Worm (Caenorhabditis elegans) whole organism, L2 larva: ENCODE measurements around the gene K02C4.5.
A peak's percentile ranks its signal among the peaks of the same experiment; 100 is the strongest.

Experiments
- C34F6.9 ChIP-seq: fragments of 150-350 bp; optimal IDR thresholded peaks from 2 replicates; lab custom pipeline; 2014; ENCODE audit warnings: missing biosample characterization, missing genetic modification characterization
- F13H6.1 ChIP-seq: sonication (generic microtip); optimal IDR thresholded peaks from 2 replicates; lab custom pipeline; 2016; ENCODE audit warnings: missing genetic modification characterization, missing compliant biosample characterization
- R02D3.7 ChIP-seq: fragments of 150-350 bp; optimal IDR thresholded peaks from 2 replicates; lab custom pipeline; 2014; ENCODE audit warnings: missing biosample characterization, missing genetic modification characterization
- Y55F3AM.14 ChIP-seq: fragments of 200-800 bp; sonication (Bioruptor generic); optimal IDR thresholded peaks from 2 replicates; lab custom pipeline; 2018; ENCODE audit warnings: mild to moderate bottlenecking, missing genetic modification characterization, missing compliant biosample characterization
- alr-1 ChIP-seq: fragments of 150-350 bp; optimal IDR thresholded peaks from 2 replicates; lab custom pipeline; 2014; ENCODE audit warnings: missing biosample characterization, missing genetic modification characterization
- aly-2 ChIP-seq: fragments of 150-350 bp; optimal IDR thresholded peaks from 2 replicates; lab custom pipeline; 2014; ENCODE audit warnings: missing biosample characterization, missing genetic modification characterization
- ama-1 ChIP-seq: fragments of 150-350 bp; optimal IDR thresholded peaks from 2 replicates; lab custom pipeline; 2018; ENCODE audit warnings: inconsistent platforms
- blmp-1 ChIP-seq: sonication (generic microtip); optimal IDR thresholded peaks from 2 replicates; lab custom pipeline; 2017; ENCODE audit warnings: missing genetic modification characterization, mild to moderate bottlenecking, missing compliant biosample characterization, antibody characterized with exemption, moderate library complexity; ENCODE audit not compliant: insufficient read depth
- ceh-16 ChIP-seq: fragments of 150-350 bp; optimal IDR thresholded peaks from 2 replicates; lab custom pipeline; 2014; ENCODE audit warnings: missing biosample characterization, missing genetic modification characterization
- ceh-82 ChIP-seq: fragments of 150-350 bp; optimal IDR thresholded peaks from 2 replicates; lab custom pipeline; 2014; ENCODE audit warnings: missing biosample characterization, missing genetic modification characterization
- crh-2 ChIP-seq: sonication (generic microtip); optimal IDR thresholded peaks from 2 replicates; lab custom pipeline; 2017; ENCODE audit warnings: missing biosample characterization, missing genetic modification characterization
- egl-27 ChIP-seq: sonication (generic microtip); optimal IDR thresholded peaks from 3 replicates; lab custom pipeline; 2017; ENCODE audit warnings: missing biosample characterization, missing genetic modification reagents, missing genetic modification characterization
- elt-1 ChIP-seq: fragments of 150-350 bp; optimal IDR thresholded peaks from 2 replicates; lab custom pipeline; 2014; ENCODE audit warnings: missing biosample characterization, missing genetic modification characterization
- fos-1 ChIP-seq: fragments of 150-350 bp; optimal IDR thresholded peaks from 2 replicates; lab custom pipeline; 2014; ENCODE audit warnings: missing biosample characterization, missing genetic modification characterization
- lin-11 ChIP-seq: fragments of 150-350 bp; sonication (generic microtip); optimal IDR thresholded peaks from 2 replicates; lab custom pipeline; 2014; ENCODE audit warnings: missing biosample characterization, missing genetic modification characterization, inconsistent platforms, mixed read lengths
- lin-13 ChIP-seq: fragments of 150-350 bp; optimal IDR thresholded peaks from 2 replicates; lab custom pipeline; 2014; ENCODE audit warnings: missing biosample characterization, missing genetic modification reagents, missing genetic modification characterization
- lsy-2 ChIP-seq, 2 experiments: fragments of 150-350 bp in 1 of 2; sonication (generic microtip) in 1 of 2; optimal IDR thresholded peaks; 2 replicates each; lab custom pipeline; 2014 to 2017; ENCODE audit warnings: missing biosample characterization in 2 of 2, missing genetic modification characterization in 2 of 2
- mab-5 ChIP-seq: fragments of 150-350 bp; optimal IDR thresholded peaks from 2 replicates; lab custom pipeline; 2014; ENCODE audit warnings: missing biosample characterization, missing genetic modification characterization
- mbf-1 ChIP-seq: sonication (generic microtip); optimal IDR thresholded peaks from 2 replicates; lab custom pipeline; 2017; ENCODE audit warnings: missing biosample characterization, missing genetic modification characterization
- mdl-1 ChIP-seq, 2 experiments: fragments of 150-350 bp in 1 of 2; sonication (generic microtip) in 1 of 2; optimal IDR thresholded peaks; 2 replicates each; lab custom pipeline; 2017; ENCODE audit warnings: missing biosample characterization in 2 of 2, missing genetic modification characterization in 2 of 2
- nhr-10 ChIP-seq: sonication (generic microtip); optimal IDR thresholded peaks from 2 replicates; lab custom pipeline; 2017; ENCODE audit warnings: missing biosample characterization, missing genetic modification characterization
- nhr-11 ChIP-seq: fragments of 150-350 bp; optimal IDR thresholded peaks from 2 replicates; lab custom pipeline; 2014; ENCODE audit warnings: missing biosample characterization, missing genetic modification characterization
- nhr-129 ChIP-seq: fragments of 150-350 bp; optimal IDR thresholded peaks from 2 replicates; lab custom pipeline; 2014; ENCODE audit warnings: missing biosample characterization, missing genetic modification characterization
- nhr-21 ChIP-seq: fragments of 150-350 bp; optimal IDR thresholded peaks from 2 replicates; lab custom pipeline; 2014; ENCODE audit warnings: missing biosample characterization, missing genetic modification characterization
- nhr-23 ChIP-seq: fragments of 150-350 bp; optimal IDR thresholded peaks from 2 replicates; lab custom pipeline; 2014; ENCODE audit warnings: missing biosample characterization, missing genetic modification reagents, missing genetic modification characterization
- nhr-237 ChIP-seq: fragments of 150-350 bp; optimal IDR thresholded peaks from 2 replicates; lab custom pipeline; 2014; ENCODE audit warnings: missing biosample characterization, missing genetic modification characterization
- nhr-25 ChIP-seq: fragments of 150-350 bp; sonication (generic microtip); optimal IDR thresholded peaks from 3 replicates; lab custom pipeline; 2014; ENCODE audit warnings: missing biosample characterization, missing genetic modification characterization
- nhr-6 ChIP-seq: fragments of 150-350 bp; optimal IDR thresholded peaks from 2 replicates; lab custom pipeline; 2014; ENCODE audit warnings: missing biosample characterization, missing genetic modification characterization
- nhr-77 ChIP-seq: fragments of 150-350 bp; optimal IDR thresholded peaks from 2 replicates; lab custom pipeline; 2014; ENCODE audit warnings: missing biosample characterization, missing genetic modification characterization
- peb-1 ChIP-seq: fragments of 150-350 bp; optimal IDR thresholded peaks from 2 replicates; lab custom pipeline; 2014; ENCODE audit warnings: missing biosample characterization, missing genetic modification characterization
- sem-4 ChIP-seq: fragments of 150-350 bp; optimal IDR thresholded peaks from 2 replicates; lab custom pipeline; 2014; ENCODE audit warnings: missing biosample characterization, missing genetic modification reagents, missing genetic modification characterization
- skn-1 ChIP-seq: sonication (generic microtip); optimal IDR thresholded peaks from 2 replicates; lab custom pipeline; 2017; ENCODE audit warnings: missing biosample characterization, missing genetic modification characterization
- sma-3 ChIP-seq: sonication (generic microtip); optimal IDR thresholded peaks from 2 replicates; lab custom pipeline; 2016; ENCODE audit warnings: missing genetic modification reagents, missing genetic modification characterization, missing compliant biosample characterization
- sma-9 ChIP-seq, 2 experiments: fragments of 150-350 bp in 1 of 2; sonication (generic microtip) in 1 of 2; optimal IDR thresholded peaks; 2 replicates each; lab custom pipeline; 2014 to 2016; ENCODE audit warnings: missing genetic modification characterization in 2 of 2, mild to moderate bottlenecking in 1 of 2, missing biosample characterization in 1 of 2, missing compliant biosample characterization in 1 of 2, missing genetic modification reagents in 1 of 2, moderate library complexity in 1 of 2
- snpc-4 ChIP-seq: fragments of 150-350 bp; optimal IDR thresholded peaks from 2 replicates; lab custom pipeline; 2014; ENCODE audit warnings: missing biosample characterization, missing genetic modification characterization
- unc-39 ChIP-seq: fragments of 150-350 bp; optimal IDR thresholded peaks from 2 replicates; lab custom pipeline; 2014; ENCODE audit warnings: missing biosample characterization, missing genetic modification characterization
- unc-55 ChIP-seq: fragments of 150-350 bp; sonication (generic microtip); optimal IDR thresholded peaks from 3 replicates; lab custom pipeline; 2014; ENCODE audit warnings: missing biosample characterization, missing genetic modification reagents, missing genetic modification characterization
- zag-1 ChIP-seq: fragments of 150-350 bp; optimal IDR thresholded peaks from 2 replicates; lab custom pipeline; 2014; ENCODE audit warnings: missing biosample characterization, missing genetic modification characterization
- ztf-11 ChIP-seq: sonication (generic microtip); optimal IDR thresholded peaks from 2 replicates; lab custom pipeline; 2017; ENCODE audit warnings: missing biosample characterization, missing genetic modification characterization
- ztf-4 ChIP-seq: fragments of 150-350 bp; optimal IDR thresholded peaks from 2 replicates; lab custom pipeline; 2014; ENCODE audit warnings: missing biosample characterization, missing genetic modification characterization

Gene K02C4.5

ce11 chrII:8125439-8125838 is 47.2 kb downstream of the K02C4.5 start:
- TF ChIP-seq nhr-23 (tag; lab: Kevin White, UChicago) (no peak), Y55F3AM.14 (GFP tag; lab: Kevin White, UChicago) (no peak), ama-1 (no peak), blmp-1 (tag; lab: Kevin White, UChicago) (peak; percentile 2), lsy-2 (tag; optimal IDR thresholded peaks at IDR 0.05; lab: Kevin White, UChicago) (no peak), nhr-77 (tag; lab: Kevin White, UChicago) (no peak), aly-2 (tag; lab: Kevin White, UChicago) (no peak), unc-55 (GFP tag; lab: Kevin White, UChicago) (no peak), peb-1 (no peak), snpc-4 (tag; lab: Kevin White, UChicago) (no peak), nhr-129 (tag; lab: Kevin White, UChicago) (peak; percentile 1), ztf-4 (tag; lab: Kevin White, UChicago) (no peak), unc-39 (tag; lab: Kevin White, UChicago) (no peak), nhr-10 (tag; lab: Kevin White, UChicago) (no peak), skn-1 (tag; lab: Kevin White, UChicago) (no peak), sma-9 (GFP tag; optimal IDR thresholded peaks at IDR 0.05; lab: Kevin White, UChicago) (peak; percentile 8), sma-9 (tag; optimal IDR thresholded peaks at IDR 0.05; lab: Kevin White, UChicago) (no peak), mbf-1 (no peak), fos-1 (tag; lab: Kevin White, UChicago) (no peak), nhr-21 (tag; lab: Kevin White, UChicago) (no peak)

- TF ChIP-seq lin-11 (tag; lab: Kevin White, UChicago) (peak; percentile 26), mab-5 (tag; lab: Kevin White, UChicago) (peak; percentile 28), sem-4 (peak; percentile 66), ztf-11 (tag; lab: Kevin White, UChicago) (no peak), nhr-21 (tag; lab: Kevin White, UChicago) (peak; percentile 8), unc-55 (GFP tag; lab: Kevin White, UChicago) (peak; percentile 70), R02D3.7 (tag; lab: Kevin White, UChicago) (no peak), lin-13 (peak; percentile 18), lsy-2 (tag; optimal IDR thresholded peaks at IDR 0.05; lab: Kevin White, UChicago) (peak in 1 of 2 experiments; percentile 69), nhr-129 (tag; lab: Kevin White, UChicago) (peak; percentile 45), mdl-1 (tag; optimal IDR thresholded peaks at IDR 0.05; lab: Kevin White, UChicago) (peak; percentile 39 to 54), nhr-25 (tag; lab: Kevin White, UChicago) (peak; percentile 22), nhr-11 (tag; lab: Kevin White, UChicago) (no peak), sma-9 (GFP tag; optimal IDR thresholded peaks at IDR 0.05; lab: Kevin White, UChicago) (peak; percentile 36), sma-9 (tag; optimal IDR thresholded peaks at IDR 0.05; lab: Kevin White, UChicago) (no peak), Y55F3AM.14 (GFP tag; lab: Kevin White, UChicago) (peak; percentile 6), nhr-77 (tag; lab: Kevin White, UChicago) (no peak), unc-39 (tag; lab: Kevin White, UChicago) (no peak), nhr-6 (no peak), F13H6.1 (tag; lab: Kevin White, UChicago) (peak; percentile 31), zag-1 (tag; lab: Kevin White, UChicago) (peak; percentile 55), fos-1 (tag; lab: Kevin White, UChicago) (peak; percentile 70), ceh-82 (tag; lab: Kevin White, UChicago) (no peak), nhr-23 (tag; lab: Kevin White, UChicago) (no peak), crh-2 (tag; lab: Kevin White, UChicago) (peak; percentile 89), C34F6.9 (tag; lab: Kevin White, UChicago) (peak; percentile 55), elt-1 (no peak)
These were observed 47.9 kb downstream of the K02C4.5 start for ce11 chrII:8126132-8126531.

ce11 chrII:8126617-8127016 is 48.4 kb downstream of the K02C4.5 start:
- TF ChIP-seq sma-9 (GFP tag; optimal IDR thresholded peaks at IDR 0.05; lab: Kevin White, UChicago) = peak; percentile 66
- no peak for TF ChIP-seq sma-9 (tag; optimal IDR thresholded peaks at IDR 0.05; lab: Kevin White, UChicago)
- TF ChIP-seq nhr-6 = no peak

- TF ChIP-seq Y55F3AM.14 (GFP tag; lab: Kevin White, UChicago) (no peak), F13H6.1 (tag; lab: Kevin White, UChicago) (peak; percentile 43), alr-1 (no peak), sma-3 (GFP tag; lab: Kevin White, UChicago) (peak; percentile 15), sma-9 (GFP tag; optimal IDR thresholded peaks at IDR 0.05; lab: Kevin White, UChicago) (peak; percentile 77), sma-9 (tag; optimal IDR thresholded peaks at IDR 0.05; lab: Kevin White, UChicago) (no peak), nhr-129 (tag; lab: Kevin White, UChicago) (peak; percentile 52), sem-4 (no peak), fos-1 (tag; lab: Kevin White, UChicago) (peak; percentile 94), nhr-11 (tag; lab: Kevin White, UChicago) (no peak), R02D3.7 (tag; lab: Kevin White, UChicago) (no peak), ceh-16 (tag; lab: Kevin White, UChicago) (no peak), crh-2 (tag; lab: Kevin White, UChicago) (peak; percentile 53), nhr-23 (tag; lab: Kevin White, UChicago) (no peak), nhr-77 (tag; lab: Kevin White, UChicago) (no peak), nhr-237 (tag; lab: Kevin White, UChicago) (no peak), skn-1 (tag; lab: Kevin White, UChicago) (no peak), lin-11 (tag; lab: Kevin White, UChicago) (no peak), egl-27 (no peak)
These were observed 49.1 kb downstream of the K02C4.5 start for ce11 chrII:8127290-8127689.
